Fruit fly (Drosophila melanogaster): ENCODE measurements around the gene CG12171.

CG12171 gene

DNA sequence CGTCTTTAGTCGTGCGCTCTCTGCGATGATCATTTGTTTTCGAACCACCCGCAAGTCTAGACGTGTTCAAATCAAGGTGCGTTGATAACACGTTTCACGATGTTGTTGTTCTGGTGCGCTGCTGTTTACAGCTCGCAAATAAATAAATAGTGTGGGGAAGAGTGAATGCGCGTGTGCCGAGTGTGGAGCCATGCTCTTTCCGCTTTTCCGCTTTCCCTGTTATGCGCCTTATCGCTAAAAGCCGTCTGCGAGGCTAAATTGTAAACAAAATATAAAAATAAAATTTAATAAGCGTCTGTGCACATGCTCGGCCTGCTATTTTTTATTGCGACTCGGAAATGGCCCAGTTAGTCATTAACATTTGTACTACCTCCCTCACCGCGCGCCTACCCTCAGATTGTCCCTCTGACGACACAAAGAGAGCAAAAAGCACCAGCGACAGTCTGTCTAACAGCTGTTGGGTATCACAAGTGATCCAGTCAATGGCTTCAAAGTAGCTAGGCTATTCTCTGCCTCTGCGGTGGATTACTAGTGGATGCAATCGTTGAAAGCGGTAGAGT lies 39.3 kb downstream of the CG12171 start (continued):
- TF ChIP-seq dsx (GFP tag; optimal IDR thresholded peaks at IDR 0.05; ENCODE audit: poor library complexity, severe bottlenecking) (no peak), CG6792 (GFP tag; optimal IDR thresholded peaks at IDR 0.05) (no peak), fkh (GFP tag; optimal IDR thresholded peaks at IDR 0.05) (peak; percentile 100), topi (GFP tag; optimal IDR thresholded peaks at IDR 0.05) (peak; percentile 8), CG11762 (GFP tag; optimal IDR thresholded peaks at IDR 0.05; ENCODE audit: insufficient read depth) (no peak), achi (GFP tag; optimal IDR thresholded peaks at IDR 0.05) (no peak), spab (GFP tag; optimal IDR thresholded peaks at IDR 0.05) (no peak), Blimp-1 (GFP tag; optimal IDR thresholded peaks at IDR 0.05) (no peak), CG3032 (tag; optimal IDR thresholded peaks at IDR 0.05) (no peak), CG11902 (GFP tag; optimal IDR thresholded peaks at IDR 0.05) (no peak), CG8632 (GFP tag; optimal IDR thresholded peaks at IDR 0.05) (peak; percentile 20), cyc (GFP tag; optimal IDR thresholded peaks at IDR 0.05) (no peak), CG34406 (GFP tag; optimal IDR thresholded peaks at IDR 0.05) (no peak), svp (GFP tag) (no peak), Gug (GFP tag; IDR thresholded peaks at IDR 0.05) (no peak), dac (GFP tag; optimal IDR thresholded peaks at IDR 0.05) (no peak)

DNA sequence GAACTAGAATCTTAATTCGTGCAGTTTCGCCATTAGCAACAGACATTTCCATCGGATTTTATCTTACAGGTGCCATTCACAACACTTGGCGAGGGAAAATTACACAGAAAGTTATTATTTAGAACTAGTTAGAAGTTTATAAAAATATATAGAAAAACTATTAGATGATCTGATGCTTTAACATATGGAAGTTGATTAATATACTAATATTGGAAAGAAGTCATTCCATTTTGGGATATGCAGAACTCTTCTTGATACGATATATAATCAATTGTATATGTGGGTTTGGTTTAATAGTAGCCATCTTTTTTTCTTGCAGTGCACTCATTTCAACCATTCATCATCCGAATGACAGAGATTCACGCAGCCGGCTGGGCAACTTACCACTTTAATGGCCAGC lies 48.8 kb downstream of the CG12171 start:
- TF ChIP-seq Sox15 (GFP tag; optimal IDR thresholded peaks at IDR 0.05) (no peak), topi (GFP tag; optimal IDR thresholded peaks at IDR 0.05) (no peak), CG32006 (GFP tag; optimal IDR thresholded peaks at IDR 0.05) (peak; percentile 57), CG15336 (GFP tag; IDR thresholded peaks at IDR 0.05) (peak; percentile 72), Eip78C (GFP tag) (peak; percentile 52), dac (GFP tag; optimal IDR thresholded peaks at IDR 0.05) (no peak), Hr4 (GFP tag; optimal IDR thresholded peaks at IDR 0.05) (peak; percentile 47), OdsH (GFP tag; optimal IDR thresholded peaks at IDR 0.05) (no peak), spab (GFP tag; optimal IDR thresholded peaks at IDR 0.05) (no peak), CG10631 (GFP tag; optimal IDR thresholded peaks at IDR 0.05) (no peak), fd85E (GFP tag; optimal IDR thresholded peaks at IDR 0.05) (no peak), CG8119 (GFP tag; IDR thresholded peaks at IDR 0.05) (peak; percentile 30; the same call in 1 of the 3 replicates), CG6163 (GFP tag; IDR thresholded peaks at IDR 0.05) (no peak), CG8632 (GFP tag; optimal IDR thresholded peaks at IDR 0.05) (no peak), ss (GFP tag; optimal IDR thresholded peaks at IDR 0.05) (no peak), Hr39 (GFP tag; optimal IDR thresholded peaks at IDR 0.05) (no peak)

DNA sequence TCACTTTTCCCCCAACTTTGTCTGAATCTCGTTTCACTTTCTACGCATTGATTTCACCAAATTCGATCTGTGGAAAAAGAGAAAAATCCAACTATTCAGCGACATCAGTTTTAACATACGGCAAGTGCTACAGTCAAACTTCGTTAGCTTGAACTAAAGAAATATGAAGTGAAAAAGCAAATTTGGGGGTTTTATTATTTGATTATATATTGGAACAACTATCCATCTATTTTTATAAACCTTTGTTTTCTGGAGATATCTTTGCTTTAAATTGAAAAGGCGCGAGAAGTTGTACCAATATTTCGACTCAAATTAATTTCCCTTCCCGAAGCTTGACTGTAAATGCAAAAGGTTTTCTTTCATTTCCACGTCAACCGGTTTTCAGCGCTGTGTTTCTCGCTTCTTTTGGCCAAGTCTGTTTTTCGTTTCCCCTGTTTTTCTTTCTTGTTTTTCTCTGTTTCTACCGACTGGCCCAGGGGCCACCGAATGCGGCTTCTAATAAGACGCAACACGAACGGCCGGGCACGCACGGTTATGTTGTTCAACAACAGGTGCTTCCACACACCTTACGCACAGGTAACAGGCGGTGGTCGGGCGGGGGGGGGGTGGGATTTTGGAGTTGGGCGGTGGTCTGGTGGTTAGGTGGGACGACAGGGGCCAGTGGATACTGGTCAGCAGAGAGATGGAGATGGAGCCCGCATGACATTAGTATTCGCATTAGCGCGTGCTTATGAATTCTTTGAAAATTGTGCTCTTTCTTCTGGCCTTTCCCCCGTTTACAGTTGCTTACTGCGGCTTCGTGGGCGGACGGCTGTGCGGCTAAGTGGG lies 49.7 kb downstream of the CG12171 start:
- TF ChIP-seq dac (GFP tag; optimal IDR thresholded peaks at IDR 0.05) (peak; percentile 78), achi (GFP tag; optimal IDR thresholded peaks at IDR 0.05) (peak; percentile 70), CG6163 (GFP tag; IDR thresholded peaks at IDR 0.05) (peak; percentile 75), CG8632 (GFP tag; optimal IDR thresholded peaks at IDR 0.05) (no peak), acj6 (GFP tag; optimal IDR thresholded peaks at IDR 0.05) (peak; percentile 59), CG1621 (tag; optimal IDR thresholded peaks at IDR 0.05) (no peak), Eip78C (GFP tag) (peak; percentile 92), CG6276 (GFP tag; optimal IDR thresholded peaks at IDR 0.05) (peak; percentile 91), CG31627 (GFP tag; optimal IDR thresholded peaks at IDR 0.05) (peak; percentile 7), CG16779 (tag; optimal IDR thresholded peaks at IDR 0.05) (peak; percentile 61), CG3919 (GFP tag; optimal IDR thresholded peaks at IDR 0.05) (peak; percentile 75), Met (GFP tag; optimal IDR thresholded peaks at IDR 0.05) (no peak), CG32006 (GFP tag; optimal IDR thresholded peaks at IDR 0.05) (peak; percentile 93), Eip93F (GFP tag; optimal IDR thresholded peaks at IDR 0.05) (no peak), CG7368 (GFP tag; optimal IDR thresholded peaks at IDR 0.05) (peak; percentile 38), net (GFP tag; optimal IDR thresholded peaks at IDR 0.05) (peak; percentile 67), Sox15 (GFP tag; optimal IDR thresholded peaks at IDR 0.05) (no peak), Ets21C (GFP tag; optimal IDR thresholded peaks at IDR 0.05) (no peak), CG11294 (GFP tag; IDR thresholded peaks at IDR 0.05) (peak; percentile 44; the same call in 1 of the 2 replicates), CG15336 (GFP tag; IDR thresholded peaks at IDR 0.05) (peak; percentile 93), CG8119 (GFP tag; IDR thresholded peaks at IDR 0.05) (peak; percentile 91), Hr39 (GFP tag; optimal IDR thresholded peaks at IDR 0.05) (no peak), cyc (GFP tag; optimal IDR thresholded peaks at IDR 0.05) (no peak), CG4318 (GFP tag; optimal IDR thresholded peaks at IDR 0.05) (peak; percentile 86), salr (GFP tag; optimal IDR thresholded peaks at IDR 0.05) (peak in 1 of 2 experiments; percentile 74), esn (GFP tag; optimal IDR thresholded peaks at IDR 0.05) (peak; percentile 40), Hr4 (GFP tag; optimal IDR thresholded peaks at IDR 0.05) (peak; percentile 94), CG8319 (GFP tag; optimal IDR thresholded peaks at IDR 0.05) (no peak), pdm3 (GFP tag; optimal IDR thresholded peaks at IDR 0.05) (peak; percentile 64)

Measured in whole organism, prepupa.